Worm (Caenorhabditis elegans): Measurements from ENCODE around the gene bbs-8.

ce11 chrV:6736108-6736507 is 28.8 kb downstream of the bbs-8 start:
- TF ChIP-seq nfya-1 (tag; optimal IDR thresholded peaks at IDR 0.05) (no peak), ttx-3 (tag; optimal IDR thresholded peaks at IDR 0.05) (no peak), ets-4 (tag; optimal IDR thresholded peaks at IDR 0.05) (no peak), ama-1 (optimal IDR thresholded peaks at IDR 0.05) (no peak), Y22D7AL.16 (tag; optimal IDR thresholded peaks at IDR 0.05) (no peak), elt-2 (tag; optimal IDR thresholded peaks at IDR 0.05) (no peak), dmd-4 (tag; optimal IDR thresholded peaks at IDR 0.05; ENCODE audit: borderline replicate concordance) (no peak), hlh-6 (tag; optimal IDR thresholded peaks at IDR 0.05) (no peak), pqm-1 (tag; optimal IDR thresholded peaks at IDR 0.05) (no peak), pat-9 (tag; optimal IDR thresholded peaks at IDR 0.05) (no peak), ahr-1 (tag; optimal IDR thresholded peaks at IDR 0.05) (no peak)
